Worm (Caenorhabditis elegans) whole organism, L4/young adult: ENCODE results near the gene ZK899.3.

ENCODE experiments used
- W03F9.2 ChIP-seq: fragments of 150-350 bp; optimal IDR thresholded peaks from 2 replicates; lab custom pipeline; 2014; ENCODE audit warnings: missing biosample characterization, missing genetic modification characterization
- dao-5 ChIP-seq: sonication (generic microtip); optimal IDR thresholded peaks from 2 replicates; lab custom pipeline; 2016; ENCODE audit warnings: missing genotype, missing genetic modification characterization, moderate library complexity, missing compliant biosample characterization
- him-1 ChIP-seq: sonication (generic microtip); optimal IDR thresholded peaks from 2 replicates; lab custom pipeline; 2016; ENCODE audit warnings: missing genotype, missing genetic modification reagents, missing genetic modification characterization, missing compliant biosample characterization

The ZK899.3 gene

DNA sequence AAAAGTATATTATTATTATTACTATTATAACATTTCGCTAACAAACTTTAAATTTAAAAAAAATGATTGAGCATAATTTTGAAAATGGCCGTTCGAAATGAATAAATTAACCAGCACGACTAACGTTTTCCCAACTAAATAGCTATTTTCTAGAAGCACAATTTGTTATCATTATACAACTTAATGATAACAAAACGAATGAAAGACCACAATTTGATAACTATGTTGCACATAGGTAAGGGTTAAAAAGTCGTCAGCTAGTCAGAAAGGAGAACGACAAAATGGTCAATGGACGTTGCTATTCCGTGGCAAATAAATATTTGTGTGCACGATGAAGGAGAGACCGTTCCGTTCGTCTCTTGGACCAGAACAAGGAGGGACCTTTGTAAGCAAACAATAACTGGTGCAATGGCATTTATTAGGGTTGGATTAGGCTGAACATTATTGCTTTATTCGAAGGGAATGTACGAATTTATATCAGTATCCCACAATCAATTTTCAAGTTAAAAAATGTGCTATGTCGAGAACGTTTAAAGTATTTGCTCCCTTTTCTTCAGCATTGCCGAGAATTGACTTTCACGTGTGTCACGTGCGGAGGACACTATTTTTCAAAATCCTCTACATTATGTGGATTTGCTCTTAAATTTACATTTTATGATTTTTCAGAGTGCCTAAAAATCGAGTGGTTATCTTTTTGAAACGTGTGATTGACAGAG, at the start of gene ZK899.3:
Gene ZK899.3 (plus strand): TSS at position 666 of the 716 bp plus-strand sequence.
- TF ChIP-seq dao-5 (no peak), W03F9.2 (tag; lab: Kevin White, UChicago) (no peak), him-1 (tag; lab: Kevin White, UChicago) (no peak)

DNA sequence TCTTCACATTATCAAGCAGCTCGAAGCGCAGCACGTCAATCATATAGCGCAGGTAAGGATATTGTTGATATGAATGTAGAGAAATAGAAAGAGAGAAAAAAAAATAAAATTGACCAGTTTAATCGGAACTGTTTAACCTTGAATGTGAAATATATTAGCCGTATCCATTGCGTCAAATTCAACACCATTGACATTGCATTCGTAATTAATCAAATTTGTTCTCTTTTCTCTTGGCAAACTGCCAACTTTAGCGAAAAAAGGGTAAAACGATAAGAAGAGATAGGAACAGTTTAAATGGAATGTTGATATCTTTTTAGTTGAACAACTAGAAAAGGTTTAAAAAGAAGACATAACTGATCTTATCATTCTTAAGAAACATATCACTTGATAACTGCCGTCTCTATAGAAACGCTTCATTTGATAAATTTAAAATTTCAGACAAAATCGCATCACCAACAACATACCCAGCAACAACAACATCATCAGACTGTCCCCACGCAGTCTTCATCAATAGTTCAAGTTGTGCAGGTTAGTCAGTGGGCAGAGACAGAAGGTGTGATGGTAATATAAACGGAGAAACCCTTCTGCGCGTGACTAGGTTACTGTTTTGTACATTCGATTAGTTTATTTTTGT, 49.2 kb upstream of the ZK899.3 start:
- TF ChIP-seq dao-5 (no peak), W03F9.2 (tag; lab: Kevin White, UChicago) (no peak), him-1 (tag; lab: Kevin White, UChicago) (no peak)

DNA sequence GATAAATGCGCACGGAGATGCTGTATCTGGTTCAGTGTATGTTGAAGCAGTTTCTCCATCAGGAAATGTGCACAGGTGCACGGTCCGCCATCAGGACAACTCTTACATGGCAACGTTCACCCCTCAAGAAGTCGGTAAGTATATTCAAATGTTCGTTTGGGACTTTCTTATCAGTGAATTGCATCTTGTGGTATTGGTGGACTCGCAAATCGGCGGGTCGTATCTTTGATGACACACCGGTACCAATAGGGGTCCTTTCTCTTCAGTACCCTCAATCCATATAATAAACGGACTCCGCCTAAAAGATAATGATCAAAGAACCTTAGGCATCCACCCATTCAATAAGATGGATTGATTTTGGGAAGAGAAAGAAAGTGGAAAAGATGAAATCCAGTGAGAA, 47.0 kb upstream of the ZK899.3 start:
- TF ChIP-seq W03F9.2 (tag; lab: Kevin White, UChicago) (no peak), dao-5 (no peak), him-1 (tag; lab: Kevin White, UChicago) (no peak)

DNA sequence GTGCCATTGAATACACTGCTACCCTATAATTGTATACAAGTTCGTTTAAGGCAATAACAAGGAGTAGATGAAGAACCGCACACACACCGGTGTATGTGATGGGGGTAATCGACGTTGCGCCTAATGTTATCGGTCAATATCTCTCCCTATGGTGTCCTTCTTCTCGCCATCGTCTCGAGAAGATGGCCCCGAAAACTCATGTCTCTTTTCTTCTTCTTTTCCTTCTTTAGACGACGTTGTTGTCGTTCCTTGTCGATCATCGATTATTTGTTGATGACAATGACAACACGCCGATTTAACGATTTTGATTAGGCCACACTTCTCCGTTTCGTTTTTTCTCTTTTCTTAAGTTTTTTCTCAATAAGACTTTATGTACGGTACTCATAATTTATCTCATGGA, 43.8 kb upstream of the ZK899.3 start:
- TF ChIP-seq dao-5: no peak
- TF ChIP-seq him-1 (tag; lab: Kevin White, UChicago): no peak
- no peak for TF ChIP-seq W03F9.2 (tag; lab: Kevin White, UChicago)

DNA sequence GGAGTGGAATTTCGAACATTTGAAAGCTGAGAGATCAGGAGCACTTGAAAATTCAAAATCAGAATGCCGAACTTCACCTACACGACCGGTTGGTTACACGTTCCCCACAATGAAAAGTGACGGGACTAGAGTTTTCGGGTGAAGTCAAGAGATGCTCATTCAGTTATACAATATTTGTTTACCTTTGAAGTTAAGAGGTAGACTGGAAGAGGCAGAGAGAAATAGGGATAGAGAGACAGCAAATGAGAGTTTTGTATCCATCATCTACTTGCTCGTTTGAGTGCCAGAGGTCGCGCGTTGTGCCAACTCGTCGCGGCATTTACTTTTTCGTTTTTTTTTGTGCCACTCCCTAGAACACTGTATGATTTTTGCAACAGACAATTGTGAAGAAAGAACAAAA, 42.2 kb upstream of the ZK899.3 start:
- TF ChIP-seq W03F9.2 (tag; lab: Kevin White, UChicago) (no peak), him-1 (tag; lab: Kevin White, UChicago) (no peak), dao-5 (no peak)

DNA sequence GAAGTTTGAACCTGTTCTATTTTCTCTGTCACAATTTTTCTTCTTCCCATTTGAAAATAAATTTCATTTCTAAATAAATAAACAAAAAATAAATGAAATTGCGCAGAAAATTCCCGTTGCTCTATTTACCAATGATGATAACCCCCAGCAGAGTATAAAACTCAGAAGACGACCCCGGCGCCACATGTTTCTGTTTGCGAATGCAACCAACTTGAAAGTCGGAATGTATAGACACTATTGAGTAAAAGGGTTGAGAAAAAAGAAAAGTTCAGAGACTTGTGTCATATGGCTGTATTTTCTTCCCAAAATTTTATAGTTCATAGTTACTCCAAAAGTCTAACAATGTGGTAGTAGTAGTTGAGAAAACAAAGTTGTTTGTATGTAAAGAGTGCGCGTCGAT, 41.3 kb upstream of the ZK899.3 start:
- no peak for TF ChIP-seq W03F9.2 (tag; lab: Kevin White, UChicago)
- TF ChIP-seq dao-5: no peak
- TF ChIP-seq him-1 (tag; lab: Kevin White, UChicago): no peak

DNA sequence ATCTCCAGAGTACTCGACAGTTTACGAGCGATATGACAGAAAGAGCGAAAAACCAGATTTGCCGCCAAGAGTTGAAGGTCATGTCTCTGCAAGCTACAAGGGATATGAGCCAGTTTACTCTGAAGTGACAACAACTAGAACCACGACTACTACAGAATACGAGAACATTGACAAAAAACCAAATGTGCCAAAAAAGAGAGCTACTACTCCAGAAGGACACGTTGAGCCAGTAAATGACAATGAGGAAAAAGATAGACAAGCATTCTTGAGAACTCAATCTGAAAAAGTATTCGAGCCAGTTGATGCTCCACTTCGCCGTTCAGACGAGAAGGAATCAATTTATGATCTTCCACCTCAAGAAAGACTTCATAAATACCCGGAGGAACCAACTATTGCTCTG, 35.6 kb upstream of the ZK899.3 start:
- TF ChIP-seq dao-5 (no peak), W03F9.2 (tag; lab: Kevin White, UChicago) (no peak), him-1 (tag; lab: Kevin White, UChicago) (no peak)

DNA sequence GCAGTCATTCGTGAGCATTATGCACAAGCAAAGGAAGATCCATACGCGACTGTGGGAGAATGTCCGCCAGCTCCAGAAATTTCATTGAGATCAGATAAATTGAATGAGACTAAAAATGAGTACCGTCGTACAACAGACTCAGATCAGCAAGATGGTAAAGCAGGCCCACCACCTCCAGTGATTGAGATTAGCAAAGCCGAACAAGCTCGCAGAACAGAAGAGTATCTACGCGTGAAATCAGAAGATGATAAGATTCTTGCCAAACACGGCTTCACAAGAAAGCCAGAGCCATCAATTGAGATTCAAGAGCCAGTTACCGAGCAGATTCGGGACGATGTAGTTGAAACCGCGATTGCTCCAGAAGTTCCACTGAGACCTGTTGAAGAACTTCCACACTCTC, 35.0 kb upstream of the ZK899.3 start:
- TF ChIP-seq him-1 (tag; lab: Kevin White, UChicago): no peak
- no peak for TF ChIP-seq dao-5
- no peak for TF ChIP-seq W03F9.2 (tag; lab: Kevin White, UChicago)

DNA sequence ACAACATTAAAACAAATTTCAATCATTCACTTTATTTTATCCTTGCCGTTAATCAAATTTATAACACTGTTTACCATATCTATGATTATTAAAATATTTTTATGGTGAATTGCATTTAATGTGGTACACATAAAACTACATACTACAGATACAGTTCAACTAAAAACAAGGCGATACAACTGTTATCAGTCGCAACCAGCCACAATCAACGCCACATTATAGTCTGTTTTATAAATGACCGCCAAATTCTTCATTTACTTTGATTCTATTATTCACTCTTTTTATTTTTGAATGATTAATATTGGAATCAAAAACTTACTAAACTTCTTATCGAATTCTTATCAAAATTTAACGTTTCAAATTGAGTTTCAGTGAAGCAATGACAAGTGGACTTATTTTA, 24.9 kb upstream of the ZK899.3 start, which contains the start of gene B0272.4:
Gene B0272.4 (plus strand): TSS at position 373 of the 400 bp plus-strand sequence.
- TF ChIP-seq W03F9.2 (tag; lab: Kevin White, UChicago) (no peak), dao-5 (no peak), him-1 (tag; lab: Kevin White, UChicago) (no peak)

DNA sequence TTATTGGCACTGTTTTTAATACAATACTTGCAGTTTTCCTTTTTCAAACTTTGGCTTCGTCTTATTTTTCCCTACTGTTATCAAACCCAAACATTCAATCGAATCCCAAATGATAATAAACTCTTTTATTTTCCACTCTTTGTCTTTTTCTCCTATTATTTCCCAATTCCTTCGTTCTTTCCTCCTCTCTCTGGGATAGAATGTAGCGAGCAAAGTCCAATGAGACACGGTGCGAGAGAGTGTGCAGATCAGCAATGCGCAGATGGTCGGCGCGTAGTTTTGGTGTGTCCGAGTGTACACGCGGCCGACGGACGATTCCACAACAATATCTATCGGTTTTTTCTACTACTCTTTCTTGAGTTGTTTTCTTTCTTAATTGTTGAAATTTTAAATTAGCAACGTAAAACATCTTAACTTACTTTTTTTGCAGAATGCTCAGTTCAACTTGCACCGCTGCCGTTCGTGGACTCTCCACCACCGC, 21.9 kb upstream of the ZK899.3 start, which contains the start of gene B0272.3:
Gene B0272.3 (plus strand): TSS at position 431 of the 481 bp plus-strand sequence.
- no peak for TF ChIP-seq dao-5

DNA sequence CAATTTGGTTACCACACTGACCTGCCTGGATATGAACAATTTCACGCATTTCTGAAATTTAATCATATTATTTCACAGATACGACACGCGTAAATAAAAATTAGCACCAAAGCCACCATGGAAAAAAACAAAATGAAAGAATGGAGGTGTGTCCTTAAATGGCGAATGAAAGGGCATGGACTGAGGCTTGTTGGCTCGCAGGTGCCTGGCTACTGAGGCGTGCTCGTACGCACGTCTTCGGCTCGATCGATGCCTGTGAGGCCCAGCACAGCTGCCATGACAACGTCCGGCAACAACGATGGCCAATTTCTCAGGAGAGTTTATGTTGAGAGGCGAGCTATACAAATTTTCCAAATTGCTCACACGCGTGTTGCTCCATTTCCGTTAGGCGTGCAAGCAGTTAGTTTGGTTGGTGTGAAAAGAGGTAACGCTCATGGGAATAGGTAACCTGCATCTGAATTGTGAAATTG, 16.1 kb upstream of the ZK899.3 start, which contains the start of gene tbb-4:
Gene tbb-4 (minus strand): TSS at position 51 of the 470 bp plus-strand sequence.
- TF ChIP-seq dao-5 (no peak), W03F9.2 (tag; lab: Kevin White, UChicago) (no peak), him-1 (tag; lab: Kevin White, UChicago) (no peak)

DNA sequence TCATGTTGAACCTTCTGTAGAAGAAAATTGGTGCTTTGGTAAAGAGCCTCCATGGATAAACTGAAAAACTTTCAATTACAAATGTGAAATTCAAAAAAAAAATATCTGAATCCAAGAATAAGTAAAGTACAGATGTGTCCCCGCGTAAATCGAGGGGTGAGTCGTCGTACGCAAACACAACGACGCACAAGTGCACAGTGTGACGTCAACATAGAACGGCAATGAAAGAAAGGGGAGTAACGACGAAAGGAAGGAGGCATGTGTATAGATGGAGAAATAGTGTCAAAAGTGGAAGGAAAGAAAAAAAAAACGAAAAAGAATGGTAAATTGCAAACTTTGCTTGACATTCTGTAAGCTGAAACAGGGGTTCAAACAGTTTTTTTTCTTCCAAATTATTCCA, 11.4 kb upstream of the ZK899.3 start, which contains the start of gene memb-1:
Gene memb-1 (minus strand): TSS at position 60 of the 400 bp plus-strand sequence.
- TF ChIP-seq him-1 (tag; lab: Kevin White, UChicago): peak; percentile 64
- TF ChIP-seq W03F9.2 (tag; lab: Kevin White, UChicago): peak; percentile 14
- TF ChIP-seq dao-5: no peak

DNA sequence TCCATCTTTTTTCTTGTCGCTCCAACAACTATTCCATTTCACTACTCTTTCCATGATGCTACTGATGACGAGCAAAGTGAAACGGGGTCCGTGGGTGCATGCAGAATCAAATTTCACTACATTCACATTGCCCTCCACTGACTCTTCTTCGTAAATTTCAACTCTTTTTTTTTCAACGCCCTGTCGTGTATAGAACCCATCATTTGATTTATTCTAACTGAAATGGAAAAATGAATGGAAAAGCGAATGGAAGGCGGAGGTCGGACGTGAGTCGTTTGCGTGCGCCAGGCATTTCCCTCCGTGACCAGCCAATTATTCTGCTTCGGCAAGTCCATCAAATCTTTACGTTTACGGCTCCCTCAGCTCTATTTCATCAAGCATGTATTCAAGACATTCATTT, 9.1 kb upstream of the ZK899.3 start:
- TF ChIP-seq him-1 (tag; lab: Kevin White, UChicago) (no peak), W03F9.2 (tag; lab: Kevin White, UChicago) (no peak), dao-5 (no peak)

DNA sequence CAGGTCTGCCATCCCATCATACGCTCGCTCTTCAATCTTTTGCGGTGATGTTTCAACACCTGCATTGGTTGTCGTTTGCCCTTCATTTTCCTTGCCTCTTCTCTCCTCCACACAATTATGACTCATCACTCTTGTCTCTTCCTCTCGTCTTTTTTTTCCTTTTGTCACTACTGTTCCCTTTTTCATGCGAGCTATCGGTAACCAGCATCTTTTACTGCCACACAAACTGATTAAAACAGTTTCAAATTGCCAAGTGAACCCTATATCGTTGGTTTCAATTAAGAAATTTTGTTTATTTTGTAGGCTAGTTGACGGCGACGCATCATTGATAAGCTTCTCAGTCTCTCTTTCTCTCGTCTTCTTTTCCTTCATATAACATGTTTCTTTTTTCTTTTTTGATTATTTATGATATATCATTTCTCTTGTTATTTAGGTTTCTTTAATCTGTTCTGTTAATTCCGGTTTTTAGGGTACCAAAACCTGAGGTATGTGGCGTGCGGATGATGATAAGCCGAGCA, 6.7 kb upstream of the ZK899.3 start, which contains the start of gene ZK899.1:
Gene ZK899.1 (plus strand): TSS at position 468 of the 518 bp plus-strand sequence.
- TF ChIP-seq W03F9.2 (tag; lab: Kevin White, UChicago): no peak
- no peak for TF ChIP-seq him-1 (tag; lab: Kevin White, UChicago)
- TF ChIP-seq dao-5: no peak
